Fruit fly (Drosophila melanogaster) whole organism, embryonic: Measurements from ENCODE around the gene RpL7.

ENCODE experiments used
- Ada2b ChIP-seq: fragments of 200-800 bp; sonication (Bioruptor generic); IDR thresholded peaks from 2 replicates; pipeline ENCODE4 v1.3.6; 2022; ENCODE audit warnings: missing biosample characterization, missing genetic modification characterization
- Asciz ChIP-seq: fragments of 200-800 bp; sonication (Bioruptor generic); optimal IDR thresholded peaks from 2 replicates; lab custom pipeline; 2017; ENCODE audit warnings: missing biosample characterization, mild to moderate bottlenecking, missing genetic modification characterization, missing genetic modification reagents
- B-H1 ChIP-seq: fragments of 200-800 bp; sonication (Bioruptor generic); IDR thresholded peaks from 3 replicates; pipeline ENCODE4 v1.3.6; 2022; ENCODE audit warnings: missing biosample characterization, missing genetic modification characterization
- CG10147 ChIP-seq: fragments of 200-800 bp; sonication (Bioruptor generic); optimal IDR thresholded peaks from 2 replicates; lab custom pipeline; 2019; ENCODE audit warnings: missing biosample characterization, mild to moderate bottlenecking, missing genetic modification characterization, moderate library complexity
- CG10321 ChIP-seq: fragments of 200-800 bp; sonication (Bioruptor generic); IDR thresholded peaks from 2 replicates; pipeline ENCODE4 v1.3.6; 2022; ENCODE audit warnings: missing biosample characterization, missing genetic modification characterization
- CG10565 ChIP-seq: fragments of 200-800 bp; sonication (Bioruptor generic); optimal IDR thresholded peaks from 3 replicates; lab custom pipeline; 2016; ENCODE audit warnings: missing biosample characterization, mild to moderate bottlenecking, missing genetic modification characterization
- CG12071 ChIP-seq: fragments of 200-800 bp; sonication (Bioruptor generic); optimal IDR thresholded peaks from 3 replicates; lab custom pipeline; 2018; ENCODE audit warnings: missing biosample characterization, mild to moderate bottlenecking, missing genetic modification characterization
- CG13894 ChIP-seq: fragments of 200-800 bp; sonication (Bioruptor generic); optimal IDR thresholded peaks from 3 replicates; lab custom pipeline; 2018; ENCODE audit warnings: missing biosample characterization, mild to moderate bottlenecking, missing genetic modification characterization, moderate library complexity
- CG14441 ChIP-seq: fragments of 200-800 bp; sonication (Bioruptor generic); IDR thresholded peaks from 2 replicates; pipeline ENCODE4 v1.3.6; 2022; ENCODE audit warnings: missing biosample characterization, missing genetic modification characterization
- CG15601 ChIP-seq: fragments of 200-800 bp; sonication (Bioruptor generic); optimal IDR thresholded peaks from 3 replicates; lab custom pipeline; 2019; ENCODE audit warnings: missing biosample characterization, mild to moderate bottlenecking, missing genetic modification characterization, moderate library complexity
- CG1602 ChIP-seq: fragments of 200-800 bp; sonication (Bioruptor generic); optimal IDR thresholded peaks from 3 replicates; lab custom pipeline; 2016; ENCODE audit warnings: missing biosample characterization, missing genetic modification characterization
- CG18011 ChIP-seq: fragments of 200-800 bp; sonication (Bioruptor generic); optimal IDR thresholded peaks from 2 replicates; lab custom pipeline; 2017; ENCODE audit warnings: missing biosample characterization, missing genetic modification characterization, mild to moderate bottlenecking, moderate library complexity, missing genotype
- CG2875 ChIP-seq: fragments of 200-800 bp; sonication (Bioruptor generic); optimal IDR thresholded peaks from 2 replicates; lab custom pipeline; 2017; ENCODE audit warnings: missing biosample characterization, mild to moderate bottlenecking, missing genetic modification characterization, missing genetic modification reagents
- CG3281 ChIP-seq: fragments of 200-800 bp; sonication (Bioruptor generic); optimal IDR thresholded peaks from 3 replicates; lab custom pipeline; 2017; ENCODE audit warnings: missing biosample characterization, mild to moderate bottlenecking, missing genetic modification characterization
- CG3726 ChIP-seq: fragments of 200-800 bp; sonication (Bioruptor generic); IDR thresholded peaks from 3 replicates; pipeline ENCODE4, ENCODE4 v1.3.6; 2022; ENCODE audit warnings: missing biosample characterization, missing genetic modification characterization
- CG3838 ChIP-seq: fragments of 200-800 bp; sonication (Bioruptor generic); optimal IDR thresholded peaks from 3 replicates; lab custom pipeline; 2016; ENCODE audit warnings: missing biosample characterization, missing genetic modification characterization
- CG4617 ChIP-seq: fragments of 200-800 bp; sonication (Bioruptor generic); optimal IDR thresholded peaks from 3 replicates; lab custom pipeline; 2016; ENCODE audit warnings: missing biosample characterization, missing genetic modification characterization, borderline replicate concordance
- CG5180 ChIP-seq: fragments of 200-800 bp; sonication (Bioruptor generic); optimal IDR thresholded peaks from 3 replicates; lab custom pipeline; 2017; ENCODE audit warnings: missing biosample characterization, missing genetic modification characterization, mild to moderate bottlenecking, moderate library complexity, missing genetic modification reagents
- CG8290 ChIP-seq, 3 experiments: fragments of 200-800 bp; sonication (Bioruptor generic); optimal IDR thresholded peaks; 2 replicates each; lab custom pipeline; 2016 to 2019; ENCODE audit warnings: missing biosample characterization in 3 of 3, missing genetic modification characterization in 3 of 3, mild to moderate bottlenecking in 2 of 3, moderate library complexity in 1 of 3
- CG8478 ChIP-seq: fragments of >200 bp; optimal IDR thresholded peaks from 2 replicates; lab custom pipeline; 2018
- CG9932 ChIP-seq: fragments of 200-800 bp; sonication (Bioruptor generic); IDR thresholded peaks from 2 replicates; pipeline ENCODE4 v1.3.6; 2022; ENCODE audit warnings: missing biosample characterization, missing genetic modification characterization
- ERR ChIP-seq: fragments of 200-800 bp; sonication (Bioruptor generic); optimal IDR thresholded peaks from 2 replicates; lab custom pipeline; 2016; ENCODE audit warnings: missing biosample characterization, missing genetic modification characterization
- MTF-1 ChIP-seq: fragments of 200-800 bp; sonication (Bioruptor generic); optimal IDR thresholded peaks from 2 replicates; lab custom pipeline; 2018; ENCODE audit warnings: missing biosample characterization, mild to moderate bottlenecking, missing genetic modification characterization, borderline replicate concordance
- Meics ChIP-seq: fragments of 200-800 bp; sonication (Bioruptor generic); optimal IDR thresholded peaks from 2 replicates; lab custom pipeline; 2017; ENCODE audit warnings: missing biosample characterization, mild to moderate bottlenecking, missing genetic modification characterization
- NFAT ChIP-seq: fragments of 200-800 bp; sonication (Bioruptor generic); IDR thresholded peaks from 2 replicates; pipeline ENCODE4 v1.3.6; 2022; ENCODE audit warnings: missing biosample characterization, missing genetic modification characterization
- Opbp ChIP-seq: fragments of 200-800 bp; sonication (Bioruptor generic); IDR thresholded peaks from 3 replicates; pipeline ENCODE4 v1.3.6; 2022; ENCODE audit warnings: missing biosample characterization, missing genetic modification characterization; ENCODE audit not compliant: partially characterized antibody
- Pdp1 ChIP-seq, 2 experiments: fragments of 200-800 bp; sonication (Bioruptor generic); optimal IDR thresholded peaks; 3 replicates each; lab custom pipeline; 2016; ENCODE audit warnings: missing biosample characterization in 2 of 2, missing genetic modification characterization in 2 of 2, mild to moderate bottlenecking in 1 of 2, moderate library complexity in 1 of 2
- Rfx ChIP-seq: fragments of 200-800 bp; sonication (Bioruptor generic); IDR thresholded peaks from 2 replicates; pipeline ENCODE4 v1.3.6; 2022; ENCODE audit warnings: missing biosample characterization, missing genetic modification characterization
- Scr ChIP-seq: fragments of 200-800 bp; sonication (Bioruptor generic); IDR thresholded peaks from 2 replicates; pipeline ENCODE4 v1.3.6; 2022; ENCODE audit warnings: missing biosample characterization, missing genetic modification characterization; ENCODE audit not compliant: partially characterized antibody
- Sox100B ChIP-seq: fragments of 200-800 bp; sonication (Bioruptor generic); optimal IDR thresholded peaks from 3 replicates; lab custom pipeline; 2018; ENCODE audit warnings: missing biosample characterization, mild to moderate bottlenecking, missing genetic modification characterization
- Ssrp ChIP-seq: fragments of 200-800 bp; sonication (Bioruptor generic); optimal IDR thresholded peaks from 2 replicates; lab custom pipeline; 2018; ENCODE audit warnings: missing biosample characterization, mild to moderate bottlenecking, missing genetic modification characterization, moderate library complexity
- aop ChIP-seq: fragments of 200-800 bp; sonication (Bioruptor generic); IDR thresholded peaks from 2 replicates; pipeline ENCODE4 v1.3.6; 2022; ENCODE audit warnings: missing biosample characterization, missing genetic modification characterization
- az2 ChIP-seq: fragments of 200-800 bp; sonication (Bioruptor generic); optimal IDR thresholded peaks from 3 replicates; lab custom pipeline; 2016; ENCODE audit warnings: missing biosample characterization, missing genetic modification characterization
- bsh ChIP-seq, 2 experiments: fragments of 200-800 bp; sonication (Bioruptor generic); optimal IDR thresholded peaks; 2 replicates each; lab custom pipeline; 2017 to 2018; ENCODE audit warnings: mild to moderate bottlenecking in 2 of 2, missing biosample characterization in 2 of 2, missing genetic modification characterization in 2 of 2, moderate library complexity in 1 of 2
- cg ChIP-seq: fragments of 200-800 bp; sonication (Bioruptor generic); optimal IDR thresholded peaks from 3 replicates; lab custom pipeline; 2019; ENCODE audit warnings: missing biosample characterization, mild to moderate bottlenecking, missing genetic modification characterization, moderate library complexity
- dmrt11E ChIP-seq: fragments of 200-800 bp; sonication (Bioruptor generic); optimal IDR thresholded peaks from 3 replicates; lab custom pipeline; 2018; ENCODE audit warnings: missing biosample characterization, mild to moderate bottlenecking, missing genetic modification characterization, moderate library complexity
- ems ChIP-seq: fragments of 200-800 bp; sonication (Bioruptor generic); optimal IDR thresholded peaks from 3 replicates; lab custom pipeline; 2016; ENCODE audit warnings: missing biosample characterization, missing genetic modification characterization
- esg ChIP-seq: fragments of 200-800 bp; sonication (Bioruptor generic); conservative IDR thresholded peaks from 2 replicates; pipeline ENCODE4 v1.3.6; 2022; ENCODE audit warnings: missing biosample characterization, missing genetic modification characterization
- exex ChIP-seq: fragments of 200-800 bp; sonication (Bioruptor generic); optimal IDR thresholded peaks from 4 replicates; lab custom pipeline; 2018; ENCODE audit warnings: missing biosample characterization, mild to moderate bottlenecking, missing genetic modification characterization, moderate library complexity
- grau ChIP-seq: fragments of 200-800 bp; optimal IDR thresholded peaks from 3 replicates; lab custom pipeline; 2019; ENCODE audit warnings: missing biosample characterization, mild to moderate bottlenecking, missing genetic modification characterization, moderate library complexity
- her ChIP-seq: fragments of 200-800 bp; sonication (Bioruptor generic); optimal IDR thresholded peaks from 2 replicates; lab custom pipeline; 2016; ENCODE audit warnings: missing biosample characterization, missing genetic modification characterization
- inv ChIP-seq: fragments of 200-800 bp; sonication (Bioruptor generic); IDR thresholded peaks from 2 replicates; pipeline ENCODE4 v1.3.6; 2022; ENCODE audit warnings: missing biosample characterization, missing genetic modification characterization; ENCODE audit not compliant: partially characterized antibody
- jumu ChIP-seq: fragments of 200-800 bp; sonication (Bioruptor generic); optimal IDR thresholded peaks from 3 replicates; lab custom pipeline; 2016; ENCODE audit warnings: missing biosample characterization, missing genetic modification characterization
- nau ChIP-seq: fragments of 200-800 bp; sonication (Bioruptor generic); optimal IDR thresholded peaks from 3 replicates; lab custom pipeline; 2017; ENCODE audit warnings: missing biosample characterization, mild to moderate bottlenecking, missing genetic modification characterization, missing genetic modification reagents
- odd ChIP-seq: fragments of 200-800 bp; sonication (Bioruptor generic); optimal IDR thresholded peaks from 2 replicates; lab custom pipeline; 2017; ENCODE audit warnings: missing biosample characterization, mild to moderate bottlenecking, missing genetic modification characterization
- pho ChIP-seq: fragments of 200-800 bp; sonication (Bioruptor generic); optimal IDR thresholded peaks from 2 replicates; lab custom pipeline; 2016; ENCODE audit warnings: missing biosample characterization, missing genetic modification characterization
- pnt ChIP-seq: fragments of 200-800 bp; sonication (Bioruptor generic); optimal IDR thresholded peaks from 3 replicates; lab custom pipeline; 2016; ENCODE audit warnings: missing biosample characterization, missing genetic modification characterization
- sens-2 ChIP-seq: fragments of 200-800 bp; sonication (Bioruptor generic); IDR thresholded peaks from 2 replicates; pipeline ENCODE4 v1.3.6; 2022; ENCODE audit warnings: missing biosample characterization, missing genetic modification characterization
- sqz ChIP-seq: fragments of 200-800 bp; sonication (Bioruptor generic); optimal IDR thresholded peaks from 3 replicates; lab custom pipeline; 2018; ENCODE audit warnings: missing biosample characterization, mild to moderate bottlenecking, missing genetic modification characterization
- zf30C ChIP-seq: fragments of 200-800 bp; sonication (Bioruptor generic); optimal IDR thresholded peaks from 3 replicates; lab custom pipeline; 2018; ENCODE audit warnings: missing biosample characterization, mild to moderate bottlenecking, missing genetic modification characterization

RpL7 gene

DNA sequence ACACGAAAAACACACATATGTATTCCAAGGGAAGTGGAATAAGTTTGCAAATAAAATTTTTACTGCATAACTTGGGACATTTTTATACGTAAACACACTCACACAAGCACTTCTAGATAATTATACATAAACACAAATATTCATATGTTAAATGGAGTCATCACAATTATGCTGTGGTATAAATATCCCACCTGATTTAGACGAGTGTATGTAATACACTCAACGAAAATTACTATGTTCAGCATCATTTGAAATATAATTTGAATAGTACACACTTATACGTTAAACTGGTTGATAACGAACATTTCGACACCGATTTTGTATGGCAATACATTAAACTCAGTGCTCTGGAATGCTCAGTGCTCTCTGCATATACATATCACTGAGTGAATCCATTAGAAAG is 30.3 kb downstream of the RpL7 start (continued):
- TF ChIP-seq Opbp (GFP tag; lab: Robert Waterston, UW) (no peak), aop (no peak), CG2875 (peak; percentile 17), her (GFP tag; lab: Kevin White, UChicago) (peak; percentile 14), CG14441 (GFP tag; lab: Robert Waterston, UW) (no peak), ems (GFP tag; lab: Kevin White, UChicago) (no peak), exex (peak; percentile 32), inv (GFP tag; lab: Robert Waterston, UW) (no peak), Meics (GFP tag; lab: Kevin White, UChicago) (peak; percentile 44), grau (tag; lab: Kevin White, UChicago) (peak; percentile 31), CG10321 (no peak), CG5180 (GFP tag; lab: Kevin White, UChicago) (peak; percentile 18), odd (no peak), CG15601 (no peak), CG4617 (GFP tag; lab: Kevin White, UChicago) (peak; percentile 47), CG18011 (no peak), ERR (GFP tag; lab: Kevin White, UChicago) (no peak), NFAT (GFP tag; lab: Robert Waterston, UW) (no peak), pnt (GFP tag; lab: Kevin White, UChicago) (peak; percentile 7), Ada2b (no peak; the same call in 1 of the 2 replicates), jumu (GFP tag; lab: Kevin White, UChicago) (no peak), pho (GFP tag; lab: Kevin White, UChicago) (no peak), CG10147 (peak; percentile 4), CG3726 (GFP tag; lab: Robert Waterston, UW) (no peak), sens-2 (GFP tag; lab: Robert Waterston, UW) (no peak), CG8478 (lab: Kevin White, UChicago) (no peak), sqz (GFP tag; lab: Kevin White, UChicago) (no peak), CG3281 (GFP tag; lab: Kevin White, UChicago) (peak; percentile 36), Scr (GFP tag; lab: Robert Waterston, UW) (no peak), dmrt11E (tag; lab: Kevin White, UChicago) (peak; percentile 14), CG13894 (no peak), Sox100B (no peak), Rfx (peak; percentile 62; the same call in 1 of the 2 replicates), Asciz (GFP tag; lab: Kevin White, UChicago) (no peak), nau (peak; percentile 42), bsh (GFP tag; optimal IDR thresholded peaks at IDR 0.05; lab: Kevin White, UChicago) (peak in 1 of 2 experiments; percentile 23), MTF-1 (GFP tag; lab: Kevin White, UChicago) (no peak), CG8290 (GFP tag; optimal IDR thresholded peaks at IDR 0.05; lab: Kevin White, UChicago) (no peak), CG8290 (tag; optimal IDR thresholded peaks at IDR 0.05; lab: Kevin White, UChicago) (peak in 1 of 2 experiments; percentile 57), CG9932 (no peak), cg (peak; percentile 83), B-H1 (no peak), Pdp1 (GFP tag; optimal IDR thresholded peaks at IDR 0.05; lab: Kevin White, UChicago) (peak in 1 of 2 experiments; percentile 28), Ssrp (tag; lab: Kevin White, UChicago) (no peak), zf30C (peak; percentile 91), CG12071 (GFP tag; lab: Kevin White, UChicago) (no peak), CG3838 (GFP tag; lab: Kevin White, UChicago) (no peak), esg (GFP tag; lab: Robert Waterston, UW) (0 out of 2 replicates have a peak, but pooled peaks have one; percentile 12), CG10565 (no peak), az2 (GFP tag; lab: Kevin White, UChicago) (no peak), CG1602 (no peak)
